Fruit fly (Drosophila melanogaster) whole organism, embryonic: ENCODE results near the gene CG31233.

Experiments
- Awh ChIP-seq: fragments of 200-800 bp; sonication (Bioruptor generic); IDR thresholded peaks from 2 replicates; pipeline ENCODE4, ENCODE4 v1.3.6; 2022; ENCODE audit warnings: missing biosample characterization, missing genetic modification characterization
- BEAF-32 ChIP-seq: fragments of 200-800 bp; sonication (Bioruptor generic); optimal IDR thresholded peaks from 3 replicates; lab custom pipeline; 2017; ENCODE audit warnings: missing biosample characterization, missing genetic modification characterization, mild to moderate bottlenecking, moderate library complexity, missing genetic modification reagents
- CG10147 ChIP-seq: fragments of 200-800 bp; sonication (Bioruptor generic); optimal IDR thresholded peaks from 2 replicates; lab custom pipeline; 2019; ENCODE audit warnings: missing biosample characterization, mild to moderate bottlenecking, missing genetic modification characterization, moderate library complexity
- CG10565 ChIP-seq: fragments of 200-800 bp; sonication (Bioruptor generic); optimal IDR thresholded peaks from 3 replicates; lab custom pipeline; 2016; ENCODE audit warnings: missing biosample characterization, mild to moderate bottlenecking, missing genetic modification characterization
- CG10979 ChIP-seq: fragments of 200-800 bp; sonication (Bioruptor generic); optimal IDR thresholded peaks from 2 replicates; lab custom pipeline; 2018; ENCODE audit warnings: missing biosample characterization, mild to moderate bottlenecking, missing genetic modification characterization, moderate library complexity
- CG13424 ChIP-seq: fragments of 200-800 bp; sonication (Bioruptor generic); optimal IDR thresholded peaks from 2 replicates; lab custom pipeline; 2019; ENCODE audit warnings: missing biosample characterization, mild to moderate bottlenecking, missing genetic modification characterization, moderate library complexity
- CG13775 ChIP-seq: fragments of 200-800 bp; sonication (Bioruptor generic); optimal IDR thresholded peaks from 3 replicates; lab custom pipeline; 2017; ENCODE audit warnings: missing biosample characterization, mild to moderate bottlenecking, missing genetic modification characterization
- CG14050 ChIP-seq: fragments of 200-800 bp; sonication (Bioruptor generic); IDR thresholded peaks from 3 replicates; pipeline ENCODE4 v1.3.6; 2022; ENCODE audit warnings: missing biosample characterization, missing genetic modification characterization
- CG14441 ChIP-seq: fragments of 200-800 bp; sonication (Bioruptor generic); IDR thresholded peaks from 2 replicates; pipeline ENCODE4 v1.3.6; 2022; ENCODE audit warnings: missing biosample characterization, missing genetic modification characterization
- CG15514 ChIP-seq: fragments of 200-800 bp; sonication (Bioruptor generic); optimal IDR thresholded peaks from 3 replicates; lab custom pipeline; 2017; ENCODE audit warnings: missing biosample characterization, missing genetic modification characterization, mild to moderate bottlenecking, moderate library complexity, missing genetic modification reagents
- CG17829 ChIP-seq: fragments of 200-800 bp; optimal IDR thresholded peaks from 2 replicates; lab custom pipeline; 2019; ENCODE audit warnings: missing biosample characterization, mild to moderate bottlenecking, missing genetic modification characterization, moderate library complexity
- CG1792 ChIP-seq: fragments of 200-800 bp; sonication (Bioruptor generic); optimal IDR thresholded peaks from 2 replicates; lab custom pipeline; 2016; ENCODE audit warnings: missing biosample characterization, missing genetic modification characterization
- CG18619 ChIP-seq: fragments of 200-800 bp; sonication (Bioruptor generic); optimal IDR thresholded peaks from 3 replicates; lab custom pipeline; 2017; ENCODE audit warnings: missing biosample characterization, mild to moderate bottlenecking, missing genetic modification characterization
- CG2202 ChIP-seq: fragments of 200-800 bp; sonication (Bioruptor generic); optimal IDR thresholded peaks from 2 replicates; lab custom pipeline; 2018; ENCODE audit warnings: missing biosample characterization, mild to moderate bottlenecking, missing genetic modification characterization
- CG32767 ChIP-seq: fragments of 200-800 bp; sonication (Bioruptor generic); IDR thresholded peaks from 2 replicates; pipeline ENCODE4 v1.3.6; 2022; ENCODE audit warnings: missing biosample characterization, missing genetic modification characterization
- CG43689 ChIP-seq: fragments of 200-800 bp; sonication (Bioruptor generic); IDR thresholded peaks from 2 replicates; pipeline ENCODE4 v1.3.6; 2022; ENCODE audit warnings: missing biosample characterization, missing genetic modification characterization
- CG5180 ChIP-seq: fragments of 200-800 bp; sonication (Bioruptor generic); optimal IDR thresholded peaks from 3 replicates; lab custom pipeline; 2017; ENCODE audit warnings: missing biosample characterization, missing genetic modification characterization, mild to moderate bottlenecking, moderate library complexity, missing genetic modification reagents
- CG6272 ChIP-seq: fragments of 200-800 bp; sonication (Bioruptor generic); IDR thresholded peaks from 2 replicates; pipeline ENCODE4 v1.3.6; 2022; ENCODE audit warnings: missing biosample characterization, missing genetic modification characterization
- Dfd ChIP-seq, 2 experiments: fragments of >200 bp; optimal IDR thresholded peaks; 2 replicates each; lab custom pipeline; 2017; ENCODE audit warnings: missing biosample characterization in 2 of 2, missing genetic modification characterization in 2 of 2
- Drgx ChIP-seq: fragments of 200-800 bp; sonication (Bioruptor generic); IDR thresholded peaks from 2 replicates; pipeline ENCODE4 v1.3.6; 2022; ENCODE audit warnings: missing biosample characterization, missing genetic modification characterization
- E2f2 ChIP-seq: fragments of 200-800 bp; sonication (Bioruptor generic); IDR thresholded peaks from 2 replicates; pipeline ENCODE4 v1.3.6; 2022; ENCODE audit warnings: missing biosample characterization, missing genetic modification characterization
- Hr51 ChIP-seq, 2 experiments: fragments of 200-800 bp; sonication (Bioruptor generic); optimal IDR thresholded peaks; 2 replicates in 1 of 2; 3 replicates in 1 of 2; lab custom pipeline; 2016 to 2018; ENCODE audit warnings: missing biosample characterization in 2 of 2, missing genetic modification characterization in 2 of 2, mild to moderate bottlenecking in 1 of 2, moderate library complexity in 1 of 2
- Six4 ChIP-seq: fragments of 200-800 bp; sonication (Bioruptor generic); optimal IDR thresholded peaks from 2 replicates; lab custom pipeline; 2016; ENCODE audit warnings: missing biosample characterization, missing genetic modification characterization
- Usf ChIP-seq: fragments of 200-800 bp; sonication (Bioruptor generic); optimal IDR thresholded peaks from 2 replicates; lab custom pipeline; 2017; ENCODE audit warnings: missing genotype, missing biosample characterization, missing genetic modification characterization
- dati ChIP-seq: fragments of 200-800 bp; sonication (Bioruptor generic); IDR thresholded peaks from 2 replicates; pipeline ENCODE4 v1.3.6; 2022; ENCODE audit warnings: missing biosample characterization, missing genetic modification characterization
- eyg ChIP-seq: fragments of 200-800 bp; sonication (Bioruptor generic); optimal IDR thresholded peaks from 3 replicates; lab custom pipeline; 2016; ENCODE audit warnings: missing biosample characterization, missing genetic modification characterization
- gce ChIP-seq: fragments of 200-800 bp; sonication (Bioruptor generic); IDR thresholded peaks from 3 replicates; pipeline ENCODE4 v1.3.6; 2022; ENCODE audit warnings: missing biosample characterization, missing genetic modification characterization
- hb ChIP-seq: fragments of 200-800 bp; sonication (Bioruptor generic); IDR thresholded peaks from 3 replicates; pipeline ENCODE4 v1.3.6; 2022; ENCODE audit warnings: missing biosample characterization, missing genetic modification characterization; ENCODE audit not compliant: partially characterized antibody
- jigr1 ChIP-seq: fragments of 200-800 bp; sonication (Bioruptor generic); IDR thresholded peaks from 3 replicates; pipeline ENCODE4 v1.3.6; 2022; ENCODE audit warnings: missing biosample characterization, missing genetic modification characterization
- lmd ChIP-seq: fragments of 200-800 bp; sonication (Bioruptor generic); IDR thresholded peaks from 2 replicates; pipeline ENCODE4 v1.3.6; 2022; ENCODE audit warnings: missing biosample characterization, missing genetic modification characterization
- mam ChIP-seq: fragments of 200-800 bp; sonication (Bioruptor generic); optimal IDR thresholded peaks from 3 replicates; lab custom pipeline; 2016; ENCODE audit warnings: missing biosample characterization, missing genetic modification characterization
- nerfin-2 ChIP-seq: fragments of 200-800 bp; sonication (Bioruptor generic); IDR thresholded peaks from 2 replicates; pipeline ENCODE4 v1.3.6; 2022; ENCODE audit warnings: missing biosample characterization, missing genetic modification characterization; ENCODE audit not compliant: partially characterized antibody
- oc ChIP-seq: fragments of 200-800 bp; sonication (Bioruptor generic); optimal IDR thresholded peaks from 2 replicates; lab custom pipeline; 2018; ENCODE audit warnings: missing biosample characterization, mild to moderate bottlenecking, missing genetic modification characterization, moderate library complexity
- sens ChIP-seq: fragments of 200-800 bp; sonication (Bioruptor generic); peaks from one replicate; lab custom pipeline; 2016; ENCODE audit warnings: missing biosample characterization, missing genetic modification characterization
- sima ChIP-seq: fragments of 200-800 bp; sonication (Bioruptor generic); optimal IDR thresholded peaks from 2 replicates; lab custom pipeline; 2016; ENCODE audit warnings: missing biosample characterization, missing genetic modification characterization
- stwl ChIP-seq: fragments of 200-800 bp; sonication (Bioruptor generic); optimal IDR thresholded peaks from 3 replicates; lab custom pipeline; 2018; ENCODE audit warnings: missing biosample characterization, mild to moderate bottlenecking, missing genetic modification characterization, moderate library complexity

Gene CG31233

dm6 chr3R:21719934-21720431, 29.7 kb upstream of the CG31233 start (continued):
- TF ChIP-seq Dfd (GFP tag; optimal IDR thresholded peaks at IDR 0.05; lab: Kevin White, UChicago) (no peak), mam (GFP tag; lab: Kevin White, UChicago) (peak; percentile 41), sens (GFP tag; lab: Kevin White, UChicago) (peak; percentile 75), Usf (no peak), CG18619 (GFP tag; lab: Kevin White, UChicago) (peak; percentile 43), CG13424 (peak; percentile 57), CG15514 (GFP tag; lab: Kevin White, UChicago) (peak; percentile 19), eyg (GFP tag; lab: Kevin White, UChicago) (no peak), CG14050 (no peak), CG10979 (tag; lab: Kevin White, UChicago) (no peak), hb (GFP tag; lab: Robert Waterston, UW) (no peak), sima (GFP tag; lab: Kevin White, UChicago) (no peak), CG2202 (tag; lab: Kevin White, UChicago) (no peak), gce (GFP tag; lab: Robert Waterston, UW) (no peak), Hr51 (GFP tag; optimal IDR thresholded peaks at IDR 0.05; lab: Kevin White, UChicago) (peak in 1 of 2 experiments; percentile 78), BEAF-32 (GFP tag; lab: Kevin White, UChicago) (no peak), nerfin-2 (GFP tag; lab: Robert Waterston, UW) (no peak), CG43689 (GFP tag; lab: Robert Waterston, UW) (no peak), CG10147 (peak; percentile 52), CG17829 (tag; lab: Kevin White, UChicago) (no peak), jigr1 (no peak), E2f2 (GFP tag; lab: Robert Waterston, UW) (0 out of 2 replicates have a peak, but pooled peaks have one; percentile 10), lmd (GFP tag; lab: Robert Waterston, UW) (peak; percentile 39; the same call in 1 of the 2 replicates), CG32767 (GFP tag; lab: Robert Waterston, UW) (no peak), CG10565 (no peak), dati (GFP tag; lab: Robert Waterston, UW) (no peak), stwl (tag; lab: Kevin White, UChicago) (no peak), CG5180 (GFP tag; lab: Kevin White, UChicago) (no peak), oc (tag; lab: Kevin White, UChicago) (no peak), CG14441 (GFP tag; lab: Robert Waterston, UW) (peak; percentile 52; the same call in 1 of the 2 replicates), Six4 (GFP tag; lab: Kevin White, UChicago) (no peak), CG1792 (GFP tag; lab: Kevin White, UChicago) (no peak)

dm6 chr3R:21722457-21722856, 27.2 kb upstream of the CG31233 start:
- TF ChIP-seq CG13775 (GFP tag; lab: Kevin White, UChicago) (no peak), Drgx (GFP tag; lab: Robert Waterston, UW) (0 out of 2 replicates have a peak, but pooled peaks have one; percentile 11)

dm6 chr3R:21726593-21726992, 23.1 kb upstream of the CG31233 start:
- TF ChIP-seq oc (tag; lab: Kevin White, UChicago) (peak; percentile 53), Awh (GFP tag; lab: Robert Waterston, UW) (0 out of 2 replicates have a peak, but pooled peaks have one; percentile 32), CG6272 (no peak)
